Worm (Caenorhabditis elegans) whole organism, early embryonic: ENCODE data around the gene scl-5.

Experiments used
- B0310.2 ChIP-seq: sonication (generic microtip); optimal IDR thresholded peaks from 2 replicates; lab custom pipeline; 2016; ENCODE audit warnings: mild to moderate bottlenecking, missing genetic modification characterization, missing compliant biosample characterization
- F13C5.2 ChIP-seq: sonication (generic microtip); optimal IDR thresholded peaks from 2 replicates; lab custom pipeline; 2017; ENCODE audit warnings: mild to moderate bottlenecking, missing genetic modification characterization, inconsistent platforms, missing compliant biosample characterization
- aly-1 ChIP-seq: sonication (generic microtip); optimal IDR thresholded peaks from 2 replicates; lab custom pipeline; 2016; ENCODE audit warnings: missing genetic modification characterization, missing compliant biosample characterization
- ama-1 ChIP-seq: fragments of 150-350 bp; optimal IDR thresholded peaks from 2 replicates; lab custom pipeline; 2014
- ceh-13 ChIP-seq: fragments of 200-800 bp; sonication (Bioruptor generic); optimal IDR thresholded peaks from 2 replicates; lab custom pipeline; 2018; ENCODE audit warnings: mild to moderate bottlenecking, missing genetic modification characterization, missing compliant biosample characterization
- ceh-36 ChIP-seq: sonication (generic microtip); optimal IDR thresholded peaks from 2 replicates; lab custom pipeline; 2016; ENCODE audit warnings: missing genetic modification characterization, inconsistent platforms, missing compliant biosample characterization
- ets-7 ChIP-seq: sonication (generic microtip); optimal IDR thresholded peaks from 2 replicates; lab custom pipeline; 2016; ENCODE audit warnings: missing genotype, missing genetic modification characterization, missing compliant biosample characterization
- flt-1 ChIP-seq: fragments of 200-800 bp; sonication (Bioruptor generic); IDR thresholded peaks from 2 replicates; pipeline ENCODE4 v1.3.6; 2022; ENCODE audit warnings: missing genetic modification characterization, missing compliant biosample characterization
- hmbx-1 ChIP-seq: sonication (generic microtip); optimal IDR thresholded peaks from 2 replicates; lab custom pipeline; 2016; ENCODE audit warnings: mild to moderate bottlenecking, missing genetic modification characterization, missing compliant biosample characterization
- hmg-4 ChIP-seq: fragments of 200-800 bp; sonication (Bioruptor generic); optimal IDR thresholded peaks from 2 replicates; lab custom pipeline; 2018; ENCODE audit warnings: mild to moderate bottlenecking, missing genetic modification characterization, missing compliant biosample characterization
- hnd-1 ChIP-seq: sonication (generic microtip); optimal IDR thresholded peaks from 2 replicates; lab custom pipeline; 2016; ENCODE audit warnings: missing genetic modification characterization, missing compliant biosample characterization
- pes-1 ChIP-seq: fragments of 200-800 bp; sonication (Bioruptor generic); IDR thresholded peaks from 2 replicates; pipeline ENCODE4 v1.3.6; 2022; ENCODE audit warnings: missing genetic modification reagents, missing genetic modification characterization, missing compliant biosample characterization
- scrt-1 ChIP-seq: fragments of 200-800 bp; sonication (Bioruptor generic); IDR thresholded peaks from 2 replicates; pipeline ENCODE4 v1.3.6; 2022; ENCODE audit warnings: missing genetic modification characterization, missing compliant biosample characterization
- sea-1 ChIP-seq: fragments of 200-800 bp; sonication (Bioruptor generic); conservative IDR thresholded peaks from 2 replicates; pipeline ENCODE4 v1.3.6; 2022; ENCODE audit warnings: missing genetic modification characterization, missing compliant biosample characterization
- tbx-11 ChIP-seq: fragments of 200-800 bp; sonication (Bioruptor generic); IDR thresholded peaks from 2 replicates; pipeline ENCODE4 v1.3.6; 2022; ENCODE audit warnings: missing genetic modification characterization, missing compliant biosample characterization
- tbx-37 ChIP-seq: fragments of 200-800 bp; sonication (Bioruptor generic); conservative IDR thresholded peaks from 2 replicates; pipeline ENCODE4 v1.3.6; 2022; ENCODE audit warnings: missing genetic modification reagents, missing genetic modification characterization, missing compliant biosample characterization
- tra-4 ChIP-seq: sonication (generic microtip); optimal IDR thresholded peaks from 2 replicates; lab custom pipeline; 2017; ENCODE audit warnings: missing genetic modification characterization, missing compliant biosample characterization

scl-5 gene

DNA sequence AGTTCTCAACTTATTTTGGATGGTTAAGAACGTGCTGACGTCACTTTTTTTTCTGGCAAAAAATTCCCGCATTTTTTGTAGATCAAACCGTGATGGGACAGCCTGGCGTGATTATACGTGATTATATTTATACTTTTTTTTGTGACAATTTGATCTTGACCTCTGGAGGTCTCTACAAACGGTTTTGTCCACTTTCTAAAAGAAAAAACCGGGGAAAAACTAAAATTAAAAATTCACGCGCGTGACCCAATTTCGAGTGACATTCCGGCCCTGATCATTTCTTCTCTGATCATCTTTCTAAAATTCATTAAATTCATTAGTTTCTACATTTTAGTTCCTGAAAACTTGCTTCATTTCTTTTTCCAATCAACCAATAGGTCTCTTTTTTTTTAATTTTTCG, 41.1 kb downstream of the scl-5 start, which contains the start of gene rde-11:
Gene rde-11, plus strand, starts transcription at position 301 of the 400 bp plus-strand sequence.
- TF ChIP-seq F13C5.2 (tag; lab: Kevin White, UChicago) (no peak), ceh-13 (GFP tag; lab: Kevin White, UChicago) (no peak)

DNA sequence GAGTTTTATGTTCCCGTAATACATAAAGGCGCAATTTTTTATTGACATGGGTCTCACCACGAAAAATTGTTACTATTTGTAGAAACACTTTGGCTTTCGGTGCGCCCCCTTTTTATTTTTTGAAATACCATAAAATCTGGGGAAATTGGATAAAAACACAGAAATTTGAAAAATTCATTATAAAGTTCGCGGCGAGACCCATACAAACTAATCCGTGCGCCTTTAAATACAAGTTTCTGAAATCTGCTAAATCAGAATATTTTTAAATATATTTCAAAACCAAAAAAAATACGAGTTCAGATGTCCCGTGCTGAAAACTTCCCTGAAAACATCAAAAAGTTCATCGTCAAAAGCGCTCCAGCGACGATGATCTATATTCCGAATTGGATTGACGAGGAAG, 43.5 kb downstream of the scl-5 start, which contains the start of gene B0564.2:
Gene B0564.2, plus strand, starts transcription at position 301 of the 400 bp plus-strand sequence.
- TF ChIP-seq ets-7 (tag; lab: Kevin White, UChicago) (no peak), tbx-37 (GFP tag; lab: Robert Waterston, UW) (no peak), hmg-4 (no peak), ceh-36 (tag; lab: Kevin White, UChicago) (no peak), F13C5.2 (tag; lab: Kevin White, UChicago) (no peak), ceh-13 (GFP tag; lab: Kevin White, UChicago) (no peak), aly-1 (no peak), hnd-1 (tag; lab: Kevin White, UChicago) (no peak), tbx-11 (GFP tag; lab: Robert Waterston, UW) (no peak), tra-4 (tag; lab: Kevin White, UChicago) (no peak), scrt-1 (GFP tag; lab: Robert Waterston, UW) (no peak), pes-1 (GFP tag; lab: Robert Waterston, UW) (no peak), flt-1 (GFP tag; lab: Robert Waterston, UW) (no peak), sea-1 (no peak), B0310.2 (tag; lab: Kevin White, UChicago) (no peak), ama-1 (lab: Kevin White, UChicago) (no peak), hmbx-1 (tag; lab: Kevin White, UChicago) (no peak)

DNA sequence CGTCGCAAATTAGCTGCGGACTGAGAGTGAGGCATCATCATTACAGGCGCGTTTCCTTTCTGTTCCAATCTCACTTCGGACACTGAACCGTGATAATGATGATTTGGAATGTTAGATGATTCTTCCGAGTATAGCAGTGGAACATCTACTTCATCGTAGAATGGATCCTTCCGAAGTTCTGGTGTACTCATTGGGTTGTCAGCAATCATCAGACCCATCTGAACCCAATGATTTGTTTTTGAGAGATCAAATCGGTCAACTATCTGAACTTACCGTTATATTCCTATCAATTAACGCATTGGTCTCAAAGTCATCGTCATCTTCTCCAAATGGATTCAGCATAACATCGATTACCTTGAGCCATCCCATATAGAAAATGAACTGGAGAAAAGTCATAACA, 44.6 kb downstream of the scl-5 start:
- TF ChIP-seq scrt-1 (GFP tag; lab: Robert Waterston, UW) (no peak), sea-1 (no peak), tbx-11 (GFP tag; lab: Robert Waterston, UW) (no peak), F13C5.2 (tag; lab: Kevin White, UChicago) (no peak), tbx-37 (GFP tag; lab: Robert Waterston, UW) (no peak)

DNA sequence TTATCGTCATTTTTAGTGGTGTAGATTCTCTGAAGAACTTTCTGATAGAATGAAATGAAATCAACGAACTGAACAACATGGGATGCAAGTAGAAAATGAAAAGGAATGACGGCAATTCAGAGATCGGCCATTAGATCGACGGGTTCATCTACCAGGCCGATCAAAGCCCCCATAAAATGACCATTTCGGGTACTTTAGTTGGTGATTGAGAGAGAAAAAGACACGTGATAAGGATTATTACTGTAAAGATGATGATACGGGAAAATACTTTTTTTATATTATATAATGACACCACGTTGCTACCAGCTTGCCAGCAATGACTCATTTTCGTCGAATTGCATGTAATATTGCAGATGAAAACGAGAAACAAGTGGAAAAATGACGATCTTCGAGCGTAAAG, 45.9 kb downstream of the scl-5 start, which contains the start of gene best-1:
Gene best-1, minus strand, starts transcription at position 29 of the 400 bp plus-strand sequence.
- no peak for TF ChIP-seq ets-7 (tag; lab: Kevin White, UChicago)
- TF ChIP-seq tbx-37 (GFP tag; lab: Robert Waterston, UW): no peak

DNA sequence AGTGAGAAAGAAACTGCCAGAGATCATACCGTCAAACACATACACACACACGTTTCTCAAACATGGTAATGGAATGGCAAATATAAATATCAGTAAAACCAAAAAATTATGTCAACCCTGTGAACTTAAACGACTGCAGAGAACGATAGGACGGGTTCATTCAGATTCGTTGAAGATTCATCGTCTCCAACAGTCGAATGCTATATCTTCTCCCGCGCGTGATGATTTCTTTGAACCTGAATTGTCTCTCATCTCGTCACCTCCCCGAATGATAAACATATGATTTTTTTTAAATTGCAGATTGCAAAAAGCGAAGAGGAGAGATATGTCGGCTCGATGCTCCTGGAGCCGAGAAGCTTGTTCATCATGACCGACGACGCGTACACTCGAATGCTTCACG, 47.1 kb downstream of the scl-5 start:
- TF ChIP-seq B0310.2 (tag; lab: Kevin White, UChicago) (no peak), sea-1 (no peak), tra-4 (tag; lab: Kevin White, UChicago) (no peak), F13C5.2 (tag; lab: Kevin White, UChicago) (no peak), ceh-36 (tag; lab: Kevin White, UChicago) (no peak), scrt-1 (GFP tag; lab: Robert Waterston, UW) (no peak), tbx-11 (GFP tag; lab: Robert Waterston, UW) (no peak), hmbx-1 (tag; lab: Kevin White, UChicago) (no peak), hnd-1 (tag; lab: Kevin White, UChicago) (no peak), aly-1 (no peak), ama-1 (lab: Kevin White, UChicago) (no peak), flt-1 (GFP tag; lab: Robert Waterston, UW) (no peak), hmg-4 (no peak), pes-1 (GFP tag; lab: Robert Waterston, UW) (no peak), ceh-13 (GFP tag; lab: Kevin White, UChicago) (no peak), ets-7 (tag; lab: Kevin White, UChicago) (no peak), tbx-37 (GFP tag; lab: Robert Waterston, UW) (no peak)

DNA sequence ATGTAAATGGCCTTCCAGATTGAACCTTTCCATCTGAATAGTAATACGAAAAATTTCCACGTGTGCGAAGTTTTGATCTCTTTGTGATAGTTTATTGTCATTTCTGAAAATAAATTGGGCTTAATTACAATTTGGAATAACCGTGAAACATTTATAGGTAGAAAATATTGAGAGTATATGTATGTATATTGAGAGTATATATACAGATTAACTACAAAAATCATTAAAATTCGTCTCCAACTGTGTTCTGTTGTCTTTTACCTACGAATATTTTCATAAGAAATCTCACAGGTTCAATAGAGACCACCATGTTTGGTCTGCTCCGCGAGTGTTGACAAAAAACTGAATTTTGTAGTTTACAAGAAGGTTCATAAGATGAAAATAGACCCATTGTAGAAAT, 49.2 kb downstream of the scl-5 start, which contains the start of gene best-2:
Gene best-2, minus strand, starts transcription at position 101 of the 400 bp plus-strand sequence.
- TF ChIP-seq hmg-4 (no peak), ceh-36 (tag; lab: Kevin White, UChicago) (no peak), ama-1 (lab: Kevin White, UChicago) (no peak), sea-1 (no peak), ceh-13 (GFP tag; lab: Kevin White, UChicago) (no peak), B0310.2 (tag; lab: Kevin White, UChicago) (no peak), ets-7 (tag; lab: Kevin White, UChicago) (no peak), pes-1 (GFP tag; lab: Robert Waterston, UW) (no peak), aly-1 (no peak), tbx-11 (GFP tag; lab: Robert Waterston, UW) (no peak)
